Fruit fly (Drosophila melanogaster): ENCODE data around the gene mtgo.

dm6 chr2L:16541733-16542132 lies 3.1 kb upstream of the mtgo start:
- TF ChIP-seq lola (GFP tag; optimal IDR thresholded peaks at IDR 0.05) (no peak), fru (GFP tag; optimal IDR thresholded peaks at IDR 0.05) (no peak), Rel (GFP tag; optimal IDR thresholded peaks at IDR 0.05) (no peak), Rel (tag; optimal IDR thresholded peaks at IDR 0.05) (no peak), sage (GFP tag; optimal IDR thresholded peaks at IDR 0.05) (no peak), Jra (GFP tag; optimal IDR thresholded peaks at IDR 0.05) (no peak), woc (GFP tag; optimal IDR thresholded peaks at IDR 0.05) (no peak), Sp1 (GFP tag; optimal IDR thresholded peaks at IDR 0.05) (no peak), h (GFP tag; optimal IDR thresholded peaks at IDR 0.05) (no peak), usp (GFP tag; optimal IDR thresholded peaks at IDR 0.05) (no peak)

Data from whole organism, wandering third instar larva.